Worm (Caenorhabditis elegans) whole organism, L4 larva: ENCODE measurements around the gene T05A7.11.

Source experiments
- ceh-32 ChIP-seq: sonication (generic microtip); optimal IDR thresholded peaks from 2 replicates; lab custom pipeline; 2016; ENCODE audit warnings: mild to moderate bottlenecking, missing genetic modification characterization, missing compliant biosample characterization; ENCODE audit not compliant: poor library complexity
- lsy-2 ChIP-seq, 2 experiments: fragments of 150-350 bp in 1 of 2; sonication (generic microtip) in 1 of 2; optimal IDR thresholded peaks; 2 replicates each; lab custom pipeline; 2014 to 2017; ENCODE audit warnings: missing biosample characterization in 2 of 2, missing genetic modification characterization in 2 of 2
- madf-9 ChIP-seq: fragments of 200-800 bp; sonication (Bioruptor generic); conservative IDR thresholded peaks from 2 replicates; pipeline ENCODE4 v1.3.6; 2022; ENCODE audit warnings: missing genetic modification reagents, missing genetic modification characterization, missing compliant biosample characterization
- skn-1 ChIP-seq: fragments of 150-350 bp; optimal IDR thresholded peaks from 2 replicates; lab custom pipeline; 2014; ENCODE audit warnings: missing biosample characterization, missing genetic modification characterization
- tra-1 ChIP-seq: fragments of 200-800 bp; sonication (Bioruptor generic); IDR thresholded peaks from 2 replicates; pipeline ENCODE4 v1.3.6; 2022; ENCODE audit warnings: missing genetic modification reagents, missing genetic modification characterization, missing compliant biosample characterization
- unc-62 ChIP-seq, 3 experiments: fragments of 150-350 bp in 1 of 3; sonication (generic microtip); optimal IDR thresholded peaks in 2 of 3; peaks in 1 of 3; 1 replicate in 1 of 3; 2 replicates in 2 of 3; lab custom pipeline; 2014 to 2017; ENCODE audit warnings: missing biosample characterization in 3 of 3, missing genetic modification characterization in 3 of 3, missing genetic modification reagents in 3 of 3, missing genotype in 1 of 3

ce11 chrII:4689477-4689876 is 24.2 kb upstream of the T05A7.11 start, which contains the start of gene F10G7.12:
- no peak for TF ChIP-seq lsy-2 (tag; optimal IDR thresholded peaks at IDR 0.05; lab: Kevin White, UChicago)
- no peak for TF ChIP-seq madf-9 (GFP tag; lab: Robert Waterston, UW)
- TF ChIP-seq skn-1, result no peak
- TF ChIP-seq unc-62 (GFP tag; optimal IDR thresholded peaks at IDR 0.05 in 1 of 2; lab: Kevin White, UChicago), result no peak
- no peak for TF ChIP-seq unc-62 (tag; optimal IDR thresholded peaks at IDR 0.05; lab: Kevin White, UChicago)
- TF ChIP-seq tra-1 (GFP tag; lab: Robert Waterston, UW), result no peak
- TF ChIP-seq ceh-32 (tag; lab: Kevin White, UChicago), result no peak
